Fruit fly (Drosophila melanogaster): Measurements from ENCODE around the gene CG7720.

The CG7720 gene

dm6 chr3R:18804278-18804903 lies 9.4 kb upstream of the CG7720 start (continued):
- TF ChIP-seq CG2199 (GFP tag; IDR thresholded peaks at IDR 0.05) (no peak), CG15073 (GFP tag; optimal IDR thresholded peaks at IDR 0.05) (no peak), ham (GFP tag; IDR thresholded peaks at IDR 0.05) (no peak), CG2678 (tag; optimal IDR thresholded peaks at IDR 0.05) (peak; percentile 65), Spps (tag; optimal IDR thresholded peaks at IDR 0.05) (no peak), Taf1 (GFP tag; IDR thresholded peaks at IDR 0.05) (no peak), klu (GFP tag; IDR thresholded peaks at IDR 0.05) (no peak), CG14965 (GFP tag; optimal IDR thresholded peaks at IDR 0.05; ENCODE audit: borderline replicate concordance) (no peak), knrl (GFP tag; IDR thresholded peaks at IDR 0.05; ENCODE audit: partially characterized antibody) (no peak), Adf1 (GFP tag; IDR thresholded peaks at IDR 0.05) (no peak), CG34224 (GFP tag; IDR thresholded peaks at IDR 0.05; ENCODE audit: partially characterized antibody) (no peak), schlank (tag; optimal IDR thresholded peaks at IDR 0.05) (no peak), cas (GFP tag; IDR thresholded peaks at IDR 0.05) (no peak), zfh2 (GFP tag; optimal IDR thresholded peaks at IDR 0.05) (no peak), ewg (GFP tag; optimal IDR thresholded peaks at IDR 0.05) (no peak), sens (GFP tag) (peak; percentile 72), CG12104 (GFP tag; optimal IDR thresholded peaks at IDR 0.05) (peak; percentile 2), crc (GFP tag; optimal IDR thresholded peaks at IDR 0.05) (no peak), CG11093 (GFP tag; IDR thresholded peaks at IDR 0.05) (no peak), BtbVII (GFP tag; optimal IDR thresholded peaks at IDR 0.05) (no peak), fd102C (GFP tag; optimal IDR thresholded peaks at IDR 0.05) (no peak), CG13287 (GFP tag; IDR thresholded peaks at IDR 0.05; ENCODE audit: partially characterized antibody) (no peak), hb (GFP tag; IDR thresholded peaks at IDR 0.05; ENCODE audit: partially characterized antibody) (no peak), nau (GFP tag; optimal IDR thresholded peaks at IDR 0.05) (peak; percentile 63), tgo (GFP tag; IDR thresholded peaks at IDR 0.05) (0 out of 3 replicates have a peak, but pooled peaks have one; percentile 19), eyg (GFP tag; optimal IDR thresholded peaks at IDR 0.05) (no peak), dmrt11E (tag; optimal IDR thresholded peaks at IDR 0.05) (no peak), Ptx1 (GFP tag; IDR thresholded peaks at IDR 0.05) (peak; percentile 68), kay (GFP tag; optimal IDR thresholded peaks at IDR 0.05) (no peak), Xrp1 (GFP tag; IDR thresholded peaks at IDR 0.05) (no peak; the same call in 1 of the 2 replicates), btn (GFP tag; optimal IDR thresholded peaks at IDR 0.05) (no peak), gsb-n (tag; optimal IDR thresholded peaks at IDR 0.05) (no peak), hbn (GFP tag; IDR thresholded peaks at IDR 0.05; ENCODE audit: partially characterized antibody) (no peak), gt (GFP tag; IDR thresholded peaks at IDR 0.05) (no peak), TFAM (GFP tag; optimal IDR thresholded peaks at IDR 0.05) (no peak), Rfx (GFP tag; IDR thresholded peaks at IDR 0.05) (no peak), CkIIα-i1 (GFP tag; IDR thresholded peaks at IDR 0.05) (no peak), CG3847 (GFP tag; IDR thresholded peaks at IDR 0.05) (no peak), Atf3 (GFP tag; optimal IDR thresholded peaks at IDR 0.05) (no peak), lmd (GFP tag; IDR thresholded peaks at IDR 0.05) (peak; percentile 53), CG15011 (GFP tag; optimal IDR thresholded peaks at IDR 0.05) (no peak), mam (GFP tag; optimal IDR thresholded peaks at IDR 0.05) (no peak), tio (GFP tag; optimal IDR thresholded peaks at IDR 0.05) (no peak), sna (GFP tag; IDR thresholded peaks at IDR 0.05; ENCODE audit: partially characterized antibody) (no peak), CG12391 (tag; optimal IDR thresholded peaks at IDR 0.05) (no peak), gcm2 (GFP tag; optimal IDR thresholded peaks at IDR 0.05) (no peak), CG17186 (GFP tag; optimal IDR thresholded peaks at IDR 0.05) (no peak), CG13624 (GFP tag; optimal IDR thresholded peaks at IDR 0.05) (no peak), Ravus (GFP tag; IDR thresholded peaks at IDR 0.05) (no peak), Antp (GFP tag; optimal IDR thresholded peaks at IDR 0.05) (no peak), CG31365 (tag; optimal IDR thresholded peaks at IDR 0.05) (no peak)

All from whole organism, embryonic.